Fruit fly (Drosophila melanogaster): ENCODE data around the gene CG42367.
A peak's percentile ranks its signal among the peaks of the same experiment; 100 is the strongest.

The CG42367 gene

DNA sequence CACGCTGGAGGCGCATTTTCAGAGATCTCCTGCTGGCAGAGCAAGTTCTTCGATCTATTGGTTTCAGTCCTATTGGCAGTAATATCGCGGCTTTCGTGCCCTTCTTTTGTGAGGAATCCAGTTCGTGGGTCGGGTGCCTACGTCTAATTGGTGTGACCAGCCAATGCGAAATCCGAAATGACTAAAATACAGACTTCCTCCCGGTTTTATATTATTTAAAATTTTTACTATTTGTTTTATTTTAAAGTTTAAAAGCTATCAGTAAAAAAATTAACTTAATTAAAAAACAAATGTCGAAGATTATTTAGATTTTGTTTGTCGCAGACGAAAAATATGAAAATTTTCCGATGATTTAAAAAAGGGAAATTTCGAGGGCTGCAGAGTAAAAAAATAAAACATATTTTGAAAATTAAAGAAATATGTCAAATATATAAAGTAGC lies 33.2 kb downstream of the CG42367 start, which contains the start of gene CG5850 (continued):
- no peak for TF ChIP-seq CG18619 (GFP tag; optimal IDR thresholded peaks at IDR 0.05)
- TF ChIP-seq ab (GFP tag; optimal IDR thresholded peaks at IDR 0.05), result no peak
- no peak for TF ChIP-seq Asciz (GFP tag; optimal IDR thresholded peaks at IDR 0.05)
- no peak for TF ChIP-seq vnd (GFP tag; IDR thresholded peaks at IDR 0.05; ENCODE audit: partially characterized antibody)
- no peak for TF ChIP-seq CG8765 (GFP tag; IDR thresholded peaks at IDR 0.05)
- TF ChIP-seq z (GFP tag; IDR thresholded peaks at IDR 0.05), result no peak
- TF ChIP-seq luna (GFP tag; optimal IDR thresholded peaks at IDR 0.05), result no peak
- TF ChIP-seq CG15269 (tag; optimal IDR thresholded peaks at IDR 0.05), result no peak
- TF ChIP-seq Bdp1 (GFP tag; optimal IDR thresholded peaks at IDR 0.05), result no peak
- TF ChIP-seq MBD-R2 (GFP tag; IDR thresholded peaks at IDR 0.05), result peak; percentile 52
- no peak for TF ChIP-seq grn (GFP tag; optimal IDR thresholded peaks at IDR 0.05)
- no peak for TF ChIP-seq pho (GFP tag; optimal IDR thresholded peaks at IDR 0.05)
- TF ChIP-seq jing (GFP tag; optimal IDR thresholded peaks at IDR 0.05), result no peak
- no peak for TF ChIP-seq Hr39 (optimal IDR thresholded peaks at IDR 0.05)
- no peak for TF ChIP-seq CG8478 (optimal IDR thresholded peaks at IDR 0.05)
- no peak for TF ChIP-seq Bgb (GFP tag; IDR thresholded peaks at IDR 0.05; ENCODE audit: partially characterized antibody)
- no peak for TF ChIP-seq esg (GFP tag; conservative IDR thresholded peaks at IDR 0.05)
- TF ChIP-seq wdn (GFP tag; IDR thresholded peaks at IDR 0.05), result no peak
- TF ChIP-seq kay (GFP tag; optimal IDR thresholded peaks at IDR 0.05), result no peak
- TF ChIP-seq insv (GFP tag; optimal IDR thresholded peaks at IDR 0.05), result no peak
- no peak for TF ChIP-seq CG3281 (GFP tag; optimal IDR thresholded peaks at IDR 0.05)
- TF ChIP-seq sna (GFP tag; IDR thresholded peaks at IDR 0.05; ENCODE audit: partially characterized antibody), result 0 out of 2 replicates have a peak, but pooled peaks have one; percentile 33
- no peak for TF ChIP-seq CG11093 (GFP tag; IDR thresholded peaks at IDR 0.05)
- TF ChIP-seq Dll (GFP tag; IDR thresholded peaks at IDR 0.05; ENCODE audit: partially characterized antibody), result no peak; the same call in 2 of the 4 replicates
- no peak for TF ChIP-seq ash1 (GFP tag; optimal IDR thresholded peaks at IDR 0.05)
- TF ChIP-seq oc (tag; optimal IDR thresholded peaks at IDR 0.05), result no peak
- peak; percentile 34 for TF ChIP-seq stwl (tag; optimal IDR thresholded peaks at IDR 0.05)
- TF ChIP-seq CG15073 (GFP tag; optimal IDR thresholded peaks at IDR 0.05), result no peak
- no peak for TF ChIP-seq CG17912 (GFP tag; optimal IDR thresholded peaks at IDR 0.05)
- TF ChIP-seq gt (GFP tag; IDR thresholded peaks at IDR 0.05), result no peak
- TF ChIP-seq bab2 (GFP tag; optimal IDR thresholded peaks at IDR 0.05), result no peak
- no peak for TF ChIP-seq mirr (GFP tag; optimal IDR thresholded peaks at IDR 0.05)
- no peak for TF ChIP-seq CG8281 (tag; optimal IDR thresholded peaks at IDR 0.05)
- no peak for TF ChIP-seq CG7357 (GFP tag; IDR thresholded peaks at IDR 0.05)
- no peak for TF ChIP-seq fd96Cb (tag; optimal IDR thresholded peaks at IDR 0.05)
- TF ChIP-seq pum (GFP tag; optimal IDR thresholded peaks at IDR 0.05), result no peak
- TF ChIP-seq CG1529 (GFP tag; optimal IDR thresholded peaks at IDR 0.05), result no peak
- no peak for TF ChIP-seq pan (optimal IDR thresholded peaks at IDR 0.05)
- TF ChIP-seq pan (GFP tag; optimal IDR thresholded peaks at IDR 0.05 in 1 of 2, IDR thresholded peaks at IDR 0.05 in 1 of 2), result no peak
- no peak for TF ChIP-seq ftz-f1 (GFP tag; optimal IDR thresholded peaks at IDR 0.05)
- no peak for TF ChIP-seq CG14860 (GFP tag; IDR thresholded peaks at IDR 0.05; ENCODE audit: partially characterized antibody)
- TF ChIP-seq CG10321 (GFP tag; IDR thresholded peaks at IDR 0.05), result no peak
- TF ChIP-seq ham (GFP tag; IDR thresholded peaks at IDR 0.05), result no peak
- TF ChIP-seq CG10366 (GFP tag; IDR thresholded peaks at IDR 0.05), result no peak
- no peak for TF ChIP-seq slbo (GFP tag; IDR thresholded peaks at IDR 0.05)
- TF ChIP-seq Xbp1 (GFP tag; optimal IDR thresholded peaks at IDR 0.05), result peak; percentile 5
- no peak for TF ChIP-seq Dad (GFP tag; optimal IDR thresholded peaks at IDR 0.05)
- no peak for TF ChIP-seq CG4730 (GFP tag; IDR thresholded peaks at IDR 0.05)
- no peak for TF ChIP-seq exex (tag; optimal IDR thresholded peaks at IDR 0.05)
- TF ChIP-seq Hey (tag; optimal IDR thresholded peaks at IDR 0.05), result no peak
- peak; percentile 9 for TF ChIP-seq grau (tag; optimal IDR thresholded peaks at IDR 0.05)
- no peak for TF ChIP-seq CG12104 (GFP tag; optimal IDR thresholded peaks at IDR 0.05)
- no peak for TF ChIP-seq CG12299 (tag; optimal IDR thresholded peaks at IDR 0.05)

All from whole organism, embryonic.